Worm (Caenorhabditis elegans) whole organism, L2 larva: ENCODE data around the gene glt-5.
"Not testable (repeated sequence)": the region's sequence is repeated elsewhere in the genome, so short reads cannot be mapped to it uniquely, and the experiment has no call there.

Experiments
- C34F6.9 ChIP-seq: fragments of 150-350 bp; optimal IDR thresholded peaks from 2 replicates; lab custom pipeline; 2014; ENCODE audit warnings: missing biosample characterization, missing genetic modification characterization
- F13H6.1 ChIP-seq: sonication (generic microtip); optimal IDR thresholded peaks from 2 replicates; lab custom pipeline; 2016; ENCODE audit warnings: missing genetic modification characterization, missing compliant biosample characterization
- R02D3.7 ChIP-seq: fragments of 150-350 bp; optimal IDR thresholded peaks from 2 replicates; lab custom pipeline; 2014; ENCODE audit warnings: missing biosample characterization, missing genetic modification characterization
- Y55F3AM.14 ChIP-seq: fragments of 200-800 bp; sonication (Bioruptor generic); optimal IDR thresholded peaks from 2 replicates; lab custom pipeline; 2018; ENCODE audit warnings: mild to moderate bottlenecking, missing genetic modification characterization, missing compliant biosample characterization
- ZK546.5 ChIP-seq: sonication (generic microtip); optimal IDR thresholded peaks from 2 replicates; lab custom pipeline; 2017; ENCODE audit warnings: missing biosample characterization, missing genetic modification characterization
- alr-1 ChIP-seq: fragments of 150-350 bp; optimal IDR thresholded peaks from 2 replicates; lab custom pipeline; 2014; ENCODE audit warnings: missing biosample characterization, missing genetic modification characterization
- aly-2 ChIP-seq: fragments of 150-350 bp; optimal IDR thresholded peaks from 2 replicates; lab custom pipeline; 2014; ENCODE audit warnings: missing biosample characterization, missing genetic modification characterization
- blmp-1 ChIP-seq: sonication (generic microtip); optimal IDR thresholded peaks from 2 replicates; lab custom pipeline; 2017; ENCODE audit warnings: missing genetic modification characterization, mild to moderate bottlenecking, missing compliant biosample characterization, antibody characterized with exemption, moderate library complexity; ENCODE audit not compliant: insufficient read depth
- ceh-16 ChIP-seq: fragments of 150-350 bp; optimal IDR thresholded peaks from 2 replicates; lab custom pipeline; 2014; ENCODE audit warnings: missing biosample characterization, missing genetic modification characterization
- ceh-82 ChIP-seq: fragments of 150-350 bp; optimal IDR thresholded peaks from 2 replicates; lab custom pipeline; 2014; ENCODE audit warnings: missing biosample characterization, missing genetic modification characterization
- crh-2 ChIP-seq: sonication (generic microtip); optimal IDR thresholded peaks from 2 replicates; lab custom pipeline; 2017; ENCODE audit warnings: missing biosample characterization, missing genetic modification characterization
- dmd-4 ChIP-seq: sonication (generic microtip); optimal IDR thresholded peaks from 2 replicates; lab custom pipeline; 2017; ENCODE audit warnings: missing biosample characterization, missing genetic modification characterization
- egl-27 ChIP-seq: sonication (generic microtip); optimal IDR thresholded peaks from 3 replicates; lab custom pipeline; 2017; ENCODE audit warnings: missing biosample characterization, missing genetic modification reagents, missing genetic modification characterization
- fos-1 ChIP-seq: fragments of 150-350 bp; optimal IDR thresholded peaks from 2 replicates; lab custom pipeline; 2014; ENCODE audit warnings: missing biosample characterization, missing genetic modification characterization
- gmeb-1 ChIP-seq: fragments of 150-350 bp; optimal IDR thresholded peaks from 2 replicates; lab custom pipeline; 2014; ENCODE audit warnings: missing biosample characterization, missing genetic modification characterization
- lsy-2 ChIP-seq, 2 experiments: fragments of 150-350 bp in 1 of 2; sonication (generic microtip) in 1 of 2; optimal IDR thresholded peaks; 2 replicates each; lab custom pipeline; 2014 to 2017; ENCODE audit warnings: missing biosample characterization in 2 of 2, missing genetic modification characterization in 2 of 2
- mab-5 ChIP-seq: fragments of 150-350 bp; optimal IDR thresholded peaks from 2 replicates; lab custom pipeline; 2014; ENCODE audit warnings: missing biosample characterization, missing genetic modification characterization
- mbf-1 ChIP-seq: sonication (generic microtip); optimal IDR thresholded peaks from 2 replicates; lab custom pipeline; 2017; ENCODE audit warnings: missing biosample characterization, missing genetic modification characterization
- mdl-1 ChIP-seq, 2 experiments: fragments of 150-350 bp in 1 of 2; sonication (generic microtip) in 1 of 2; optimal IDR thresholded peaks; 2 replicates each; lab custom pipeline; 2017; ENCODE audit warnings: missing biosample characterization in 2 of 2, missing genetic modification characterization in 2 of 2
- nhr-10 ChIP-seq: sonication (generic microtip); optimal IDR thresholded peaks from 2 replicates; lab custom pipeline; 2017; ENCODE audit warnings: missing biosample characterization, missing genetic modification characterization
- nhr-12 ChIP-seq: fragments of 150-350 bp; optimal IDR thresholded peaks from 2 replicates; lab custom pipeline; 2014; ENCODE audit warnings: missing biosample characterization, missing genetic modification characterization
- nhr-129 ChIP-seq: fragments of 150-350 bp; optimal IDR thresholded peaks from 2 replicates; lab custom pipeline; 2014; ENCODE audit warnings: missing biosample characterization, missing genetic modification characterization
- nhr-21 ChIP-seq: fragments of 150-350 bp; optimal IDR thresholded peaks from 2 replicates; lab custom pipeline; 2014; ENCODE audit warnings: missing biosample characterization, missing genetic modification characterization
- nhr-23 ChIP-seq: fragments of 150-350 bp; optimal IDR thresholded peaks from 2 replicates; lab custom pipeline; 2014; ENCODE audit warnings: missing biosample characterization, missing genetic modification reagents, missing genetic modification characterization
- nhr-237 ChIP-seq: fragments of 150-350 bp; optimal IDR thresholded peaks from 2 replicates; lab custom pipeline; 2014; ENCODE audit warnings: missing biosample characterization, missing genetic modification characterization
- nhr-25 ChIP-seq: fragments of 150-350 bp; sonication (generic microtip); optimal IDR thresholded peaks from 3 replicates; lab custom pipeline; 2014; ENCODE audit warnings: missing biosample characterization, missing genetic modification characterization
- nhr-6 ChIP-seq: fragments of 150-350 bp; optimal IDR thresholded peaks from 2 replicates; lab custom pipeline; 2014; ENCODE audit warnings: missing biosample characterization, missing genetic modification characterization
- sem-4 ChIP-seq: fragments of 150-350 bp; optimal IDR thresholded peaks from 2 replicates; lab custom pipeline; 2014; ENCODE audit warnings: missing biosample characterization, missing genetic modification reagents, missing genetic modification characterization
- skn-1 ChIP-seq: sonication (generic microtip); optimal IDR thresholded peaks from 2 replicates; lab custom pipeline; 2017; ENCODE audit warnings: missing biosample characterization, missing genetic modification characterization
- unc-39 ChIP-seq: fragments of 150-350 bp; optimal IDR thresholded peaks from 2 replicates; lab custom pipeline; 2014; ENCODE audit warnings: missing biosample characterization, missing genetic modification characterization
- unc-55 ChIP-seq: fragments of 150-350 bp; sonication (generic microtip); optimal IDR thresholded peaks from 3 replicates; lab custom pipeline; 2014; ENCODE audit warnings: missing biosample characterization, missing genetic modification reagents, missing genetic modification characterization
- zag-1 ChIP-seq: fragments of 150-350 bp; optimal IDR thresholded peaks from 2 replicates; lab custom pipeline; 2014; ENCODE audit warnings: missing biosample characterization, missing genetic modification characterization
- ztf-1 ChIP-seq: fragments of 200-800 bp; sonication (Bioruptor generic); conservative IDR thresholded peaks from 2 replicates; pipeline ENCODE4 v1.3.6; 2022; ENCODE audit warnings: missing genetic modification characterization, missing compliant biosample characterization
- ztf-4 ChIP-seq: fragments of 150-350 bp; optimal IDR thresholded peaks from 2 replicates; lab custom pipeline; 2014; ENCODE audit warnings: missing biosample characterization, missing genetic modification characterization

Gene glt-5

ce11 chrII:9731810-9732209, 23.1 kb upstream of the glt-5 start, which contains the start of gene mab-3:
Gene mab-3 (plus strand): TSS chrII:9732137.
- TF ChIP-seq R02D3.7, zag-1, nhr-25 (tag; lab: Kevin White, UChicago): not testable (repeated sequence)

- TF ChIP-seq alr-1 (tag; lab: Kevin White, UChicago): no peak
- no peak for TF ChIP-seq R02D3.7 (tag; lab: Kevin White, UChicago)
- no peak for TF ChIP-seq sem-4 (tag; lab: Kevin White, UChicago)
- no peak for TF ChIP-seq nhr-23
- TF ChIP-seq Y55F3AM.14 (GFP tag; lab: Kevin White, UChicago): no peak
- no peak for TF ChIP-seq ztf-1 (GFP tag; lab: Robert Waterston, UW)
- no peak for TF ChIP-seq nhr-12 (tag; lab: Kevin White, UChicago)
- no peak for TF ChIP-seq nhr-6 (tag; lab: Kevin White, UChicago)
- no peak for TF ChIP-seq nhr-21 (tag; lab: Kevin White, UChicago)
- no peak for TF ChIP-seq nhr-129 (tag; lab: Kevin White, UChicago)
- no peak for TF ChIP-seq aly-2 (tag; lab: Kevin White, UChicago)
- no peak for TF ChIP-seq zag-1 (tag; lab: Kevin White, UChicago)
Observed at ce11 chrII:9729866-9730265, 21.2 kb upstream of the glt-5 start.

ce11 chrII:9729196-9729595, 20.5 kb upstream of the glt-5 start:
- TF ChIP-seq mbf-1 (no peak), egl-27 (tag; lab: Kevin White, UChicago) (peak; percentile 65), nhr-21 (tag; lab: Kevin White, UChicago) (peak; percentile 34), ceh-82 (tag; lab: Kevin White, UChicago) (no peak), blmp-1 (tag; lab: Kevin White, UChicago) (peak; percentile 31), fos-1 (tag; lab: Kevin White, UChicago) (peak; percentile 2), F13H6.1 (tag; lab: Kevin White, UChicago) (peak; percentile 44)

- TF ChIP-seq gmeb-1 (tag; lab: Kevin White, UChicago): no peak
- TF ChIP-seq skn-1 (tag; lab: Kevin White, UChicago): no peak
- TF ChIP-seq lsy-2 (tag; optimal IDR thresholded peaks at IDR 0.05; lab: Kevin White, UChicago): peak in 1 of 2 experiments; percentile 2
- no peak for TF ChIP-seq alr-1 (tag; lab: Kevin White, UChicago)
- TF ChIP-seq unc-55 (GFP tag; lab: Kevin White, UChicago): peak; percentile 32
- TF ChIP-seq mab-5 (tag; lab: Kevin White, UChicago): no peak
Observed at ce11 chrII:9728506-9728905, 19.8 kb upstream of the glt-5 start.

- TF ChIP-seq unc-39 (tag; lab: Kevin White, UChicago) (no peak), sem-4 (tag; lab: Kevin White, UChicago) (no peak), unc-55 (GFP tag; lab: Kevin White, UChicago) (peak; percentile 58), F13H6.1 (tag; lab: Kevin White, UChicago) (peak; percentile 10), nhr-10 (no peak), nhr-237 (tag; lab: Kevin White, UChicago) (no peak), zag-1 (tag; lab: Kevin White, UChicago) (no peak), dmd-4 (tag; lab: Kevin White, UChicago) (no peak), nhr-23 (no peak), ztf-1 (GFP tag; lab: Robert Waterston, UW) (no peak), lsy-2 (tag; optimal IDR thresholded peaks at IDR 0.05; lab: Kevin White, UChicago) (peak in 1 of 2 experiments; percentile 37), nhr-25 (tag; lab: Kevin White, UChicago) (no peak), mdl-1 (tag; optimal IDR thresholded peaks at IDR 0.05; lab: Kevin White, UChicago) (no peak), C34F6.9 (tag; lab: Kevin White, UChicago) (peak; percentile 42), ZK546.5 (no peak)
Observed at ce11 chrII:9727192-9727699, 18.6 kb upstream of the glt-5 start.

ce11 chrII:9725056-9725455, 16.4 kb upstream of the glt-5 start:
- TF ChIP-seq nhr-6 (tag; lab: Kevin White, UChicago) (no peak), crh-2 (tag; lab: Kevin White, UChicago) (no peak), nhr-237 (tag; lab: Kevin White, UChicago) (no peak), ztf-4 (tag; lab: Kevin White, UChicago) (no peak), ceh-16 (tag; lab: Kevin White, UChicago) (no peak), sem-4 (tag; lab: Kevin White, UChicago) (no peak), F13H6.1 (tag; lab: Kevin White, UChicago) (no peak)
